Fruit fly (Drosophila melanogaster) whole organism, pupa: ENCODE results near the gene CG5861.

Source experiments
- CG15710 ChIP-seq: fragments of 200-800 bp; sonication (Bioruptor generic); optimal IDR thresholded peaks from 2 replicates; lab custom pipeline; 2018; ENCODE audit warnings: missing biosample characterization, mild to moderate bottlenecking, missing genetic modification characterization, moderate library complexity
- CG32121 ChIP-seq: fragments of 200-800 bp; sonication (Bioruptor generic); IDR thresholded peaks from 2 replicates; pipeline ENCODE4 v1.3.6; 2022; ENCODE audit warnings: missing biosample characterization, missing genetic modification characterization
- CG4496 ChIP-seq: fragments of 200-800 bp; sonication (Bioruptor generic); IDR thresholded peaks from 3 replicates; pipeline ENCODE4 v1.3.6; 2022; ENCODE audit warnings: missing biosample characterization, missing genetic modification characterization
- EcR ChIP-seq: fragments of 200-800 bp; sonication (Bioruptor generic); optimal IDR thresholded peaks from 3 replicates; lab custom pipeline; 2019; ENCODE audit warnings: missing biosample characterization, missing genetic modification characterization, mild to moderate bottlenecking, moderate library complexity, missing genetic modification reagents
- Pif1A ChIP-seq: fragments of 200-800 bp; sonication (Bioruptor generic); optimal IDR thresholded peaks from 3 replicates; lab custom pipeline; 2016; ENCODE audit warnings: missing biosample characterization, missing genetic modification characterization
- fd96Ca ChIP-seq: fragments of 200-800 bp; sonication (Bioruptor generic); IDR thresholded peaks from 3 replicates; pipeline ENCODE4 v1.3.6; 2022; ENCODE audit warnings: missing biosample characterization, missing genetic modification characterization
- gl ChIP-seq: fragments of 200-800 bp; sonication (Bioruptor generic); optimal IDR thresholded peaks from 2 replicates; lab custom pipeline; 2018; ENCODE audit warnings: missing biosample characterization, mild to moderate bottlenecking, missing genetic modification characterization
- rn ChIP-seq: fragments of 200-800 bp; sonication (Bioruptor generic); IDR thresholded peaks from 2 replicates; pipeline ENCODE4 v1.3.6; 2022; ENCODE audit warnings: missing biosample characterization, missing genetic modification characterization

dm6 chr2L:16290984-16291383 lies 16.1 kb downstream of the CG5861 start, which contains the start of gene CG17329:
- TF ChIP-seq EcR (no peak), gl (no peak), CG4496 (no peak), CG32121 (no peak), fd96Ca (no peak), CG15710 (no peak), rn (no peak), Pif1A (GFP tag; lab: Kevin White, UChicago) (no peak)
